Fruit fly (Drosophila melanogaster) whole organism, embryonic: ENCODE measurements around the gene Hexim.

ENCODE experiments used
- Antp ChIP-seq: fragments of 200-800 bp; sonication (Bioruptor generic); optimal IDR thresholded peaks from 3 replicates; lab custom pipeline; 2016; ENCODE audit warnings: missing biosample characterization, missing genetic modification characterization
- Asciz ChIP-seq: fragments of 200-800 bp; sonication (Bioruptor generic); optimal IDR thresholded peaks from 2 replicates; lab custom pipeline; 2017; ENCODE audit warnings: missing biosample characterization, mild to moderate bottlenecking, missing genetic modification characterization, missing genetic modification reagents
- B-H1 ChIP-seq: fragments of 200-800 bp; sonication (Bioruptor generic); IDR thresholded peaks from 3 replicates; pipeline ENCODE4 v1.3.6; 2022; ENCODE audit warnings: missing biosample characterization, missing genetic modification characterization
- CG12299 ChIP-seq: fragments of 200-800 bp; sonication (Bioruptor generic); optimal IDR thresholded peaks from 2 replicates; lab custom pipeline; 2018; ENCODE audit warnings: missing biosample characterization, mild to moderate bottlenecking, missing genetic modification characterization
- CG1233 ChIP-seq: fragments of 200-800 bp; sonication (Bioruptor generic); optimal IDR thresholded peaks from 4 replicates; lab custom pipeline; 2018; ENCODE audit warnings: missing biosample characterization, mild to moderate bottlenecking, missing genetic modification characterization
- CG12391 ChIP-seq: fragments of 200-800 bp; sonication (Bioruptor generic); optimal IDR thresholded peaks from 3 replicates; lab custom pipeline; 2018; ENCODE audit warnings: missing biosample characterization, mild to moderate bottlenecking, missing genetic modification characterization, moderate library complexity
- CG12659 ChIP-seq: fragments of 200-800 bp; sonication (Bioruptor generic); optimal IDR thresholded peaks from 3 replicates; lab custom pipeline; 2017; ENCODE audit warnings: mild to moderate bottlenecking, missing biosample characterization, missing genetic modification reagents, missing genetic modification characterization
- CG14965 ChIP-seq: fragments of 200-800 bp; sonication (Bioruptor generic); optimal IDR thresholded peaks from 2 replicates; lab custom pipeline; 2016; ENCODE audit warnings: missing biosample characterization, missing genetic modification characterization, borderline replicate concordance
- CG15696 ChIP-seq: fragments of 200-800 bp; sonication (Bioruptor generic); optimal IDR thresholded peaks from 2 replicates; lab custom pipeline; 2019; ENCODE audit warnings: missing biosample characterization, mild to moderate bottlenecking, missing genetic modification characterization, moderate library complexity
- CG1647 ChIP-seq: fragments of 200-800 bp; sonication (Bioruptor generic); optimal IDR thresholded peaks from 3 replicates; lab custom pipeline; 2016; ENCODE audit warnings: missing biosample characterization, missing genetic modification characterization
- CG17328 ChIP-seq: fragments of 200-800 bp; sonication (Bioruptor generic); IDR thresholded peaks from 2 replicates; pipeline ENCODE4 v1.3.6; 2022; ENCODE audit warnings: missing biosample characterization, missing genetic modification characterization
- CG17361 ChIP-seq: fragments of 200-800 bp; sonication (Bioruptor generic); IDR thresholded peaks from 3 replicates; pipeline ENCODE4 v1.3.6; 2022; ENCODE audit warnings: missing biosample characterization, missing genetic modification characterization
- CG18619 ChIP-seq: fragments of 200-800 bp; sonication (Bioruptor generic); optimal IDR thresholded peaks from 3 replicates; lab custom pipeline; 2017; ENCODE audit warnings: missing biosample characterization, mild to moderate bottlenecking, missing genetic modification characterization
- CG2875 ChIP-seq: fragments of 200-800 bp; sonication (Bioruptor generic); optimal IDR thresholded peaks from 2 replicates; lab custom pipeline; 2017; ENCODE audit warnings: missing biosample characterization, mild to moderate bottlenecking, missing genetic modification characterization, missing genetic modification reagents
- CG30403 ChIP-seq: fragments of 200-800 bp; sonication (Bioruptor generic); optimal IDR thresholded peaks from 3 replicates; lab custom pipeline; 2016; ENCODE audit warnings: missing biosample characterization, missing genetic modification characterization
- CG3065 ChIP-seq: fragments of 200-800 bp; sonication (Bioruptor generic); optimal IDR thresholded peaks from 2 replicates; lab custom pipeline; 2016; ENCODE audit warnings: missing biosample characterization, missing genetic modification characterization
- CG32767 ChIP-seq: fragments of 200-800 bp; sonication (Bioruptor generic); IDR thresholded peaks from 2 replicates; pipeline ENCODE4 v1.3.6; 2022; ENCODE audit warnings: missing biosample characterization, missing genetic modification characterization
- CG34376 ChIP-seq: fragments of 200-800 bp; sonication (Bioruptor generic); optimal IDR thresholded peaks from 2 replicates; lab custom pipeline; 2018; ENCODE audit warnings: missing biosample characterization, mild to moderate bottlenecking, missing genetic modification characterization
- CG34422 ChIP-seq: fragments of 200-800 bp; sonication (Bioruptor generic); IDR thresholded peaks from 3 replicates; pipeline ENCODE4 v1.3.6; 2022; ENCODE audit warnings: missing biosample characterization, missing genetic modification characterization
- CG3838 ChIP-seq: fragments of 200-800 bp; sonication (Bioruptor generic); optimal IDR thresholded peaks from 3 replicates; lab custom pipeline; 2016; ENCODE audit warnings: missing biosample characterization, missing genetic modification characterization
- CG3847 ChIP-seq: fragments of 200-800 bp; sonication (Bioruptor generic); IDR thresholded peaks from 2 replicates; pipeline ENCODE4 v1.3.6; 2022; ENCODE audit warnings: missing biosample characterization, missing genetic modification characterization
- CG4707 ChIP-seq: fragments of 200-800 bp; sonication (Bioruptor generic); optimal IDR thresholded peaks from 2 replicates; lab custom pipeline; 2018; ENCODE audit warnings: missing biosample characterization, mild to moderate bottlenecking, missing genetic modification characterization, moderate library complexity
- CG6272 ChIP-seq: fragments of 200-800 bp; sonication (Bioruptor generic); IDR thresholded peaks from 2 replicates; pipeline ENCODE4 v1.3.6; 2022; ENCODE audit warnings: missing biosample characterization, missing genetic modification characterization
- CG6854 ChIP-seq: fragments of 200-800 bp; sonication (Bioruptor generic); optimal IDR thresholded peaks from 3 replicates; lab custom pipeline; 2017; ENCODE audit warnings: missing biosample characterization, mild to moderate bottlenecking, missing genetic modification characterization
- CG9797 ChIP-seq: fragments of 200-800 bp; sonication (Bioruptor generic); optimal IDR thresholded peaks from 3 replicates; lab custom pipeline; 2018; ENCODE audit warnings: missing biosample characterization, mild to moderate bottlenecking, missing genetic modification characterization
- Chrac-16 ChIP-seq: fragments of 200-800 bp; sonication (Bioruptor generic); optimal IDR thresholded peaks from 3 replicates; lab custom pipeline; 2016; ENCODE audit warnings: missing biosample characterization, missing genetic modification characterization
- CoRest ChIP-seq: fragments of 200-800 bp; sonication (Bioruptor generic); optimal IDR thresholded peaks from 3 replicates; lab custom pipeline; 2018; ENCODE audit warnings: missing biosample characterization, mild to moderate bottlenecking, missing genetic modification characterization, moderate library complexity
- Dll ChIP-seq: fragments of 200-800 bp; sonication (Bioruptor generic); IDR thresholded peaks from 4 replicates; pipeline ENCODE4 v1.3.6; 2022; ENCODE audit warnings: missing biosample characterization, missing genetic modification characterization; ENCODE audit not compliant: partially characterized antibody
- E2f2 ChIP-seq: fragments of 200-800 bp; sonication (Bioruptor generic); IDR thresholded peaks from 2 replicates; pipeline ENCODE4 v1.3.6; 2022; ENCODE audit warnings: missing biosample characterization, missing genetic modification characterization
- ERR ChIP-seq: fragments of 200-800 bp; sonication (Bioruptor generic); optimal IDR thresholded peaks from 2 replicates; lab custom pipeline; 2016; ENCODE audit warnings: missing biosample characterization, missing genetic modification characterization
- HLH3B ChIP-seq: fragments of 200-800 bp; sonication (Bioruptor generic); IDR thresholded peaks from 2 replicates; pipeline ENCODE4 v1.3.6; 2022; ENCODE audit warnings: missing biosample characterization, missing genetic modification characterization
- HLHmδ ChIP-seq: fragments of 200-800 bp; sonication (Bioruptor generic); optimal IDR thresholded peaks from 2 replicates; lab custom pipeline; 2018; ENCODE audit warnings: missing biosample characterization, mild to moderate bottlenecking, missing genetic modification characterization, moderate library complexity
- MBD-R2 ChIP-seq: fragments of 200-800 bp; sonication (Bioruptor generic); IDR thresholded peaks from 2 replicates; pipeline ENCODE4 v1.3.6; 2022; ENCODE audit warnings: missing biosample characterization, missing genetic modification characterization
- Poxn ChIP-seq: fragments of 200-800 bp; sonication (Bioruptor generic); IDR thresholded peaks from 2 replicates; pipeline ENCODE4 v1.3.6; 2022; ENCODE audit warnings: missing biosample characterization, missing genetic modification characterization
- Rx ChIP-seq: fragments of 200-800 bp; sonication (Bioruptor generic); IDR thresholded peaks from 2 replicates; pipeline ENCODE4 v1.3.6; 2022; ENCODE audit warnings: missing biosample characterization, missing genetic modification characterization
- Vsx1 ChIP-seq: fragments of 200-800 bp; sonication (Bioruptor generic); optimal IDR thresholded peaks from 2 replicates; lab custom pipeline; 2017; ENCODE audit warnings: missing biosample characterization, mild to moderate bottlenecking, missing genetic modification characterization, missing genetic modification reagents
- ash1 ChIP-seq: fragments of 200-800 bp; sonication (Bioruptor generic); optimal IDR thresholded peaks from 2 replicates; lab custom pipeline; 2018; ENCODE audit warnings: missing biosample characterization, mild to moderate bottlenecking, missing genetic modification characterization
- chinmo ChIP-seq: fragments of 200-800 bp; sonication (Bioruptor generic); IDR thresholded peaks from 4 replicates; pipeline ENCODE4 v1.3.6; 2022; ENCODE audit warnings: missing biosample characterization, missing genetic modification characterization; ENCODE audit not compliant: partially characterized antibody
- danr ChIP-seq: fragments of 200-800 bp; sonication (Bioruptor generic); IDR thresholded peaks from 2 replicates; pipeline ENCODE4 v1.3.6; 2022; ENCODE audit warnings: missing biosample characterization, missing genetic modification characterization
- fru ChIP-seq: fragments of >200 bp; optimal IDR thresholded peaks from 2 replicates; lab custom pipeline; 2017
- gsb-n ChIP-seq: fragments of 200-800 bp; sonication (Bioruptor generic); optimal IDR thresholded peaks from 3 replicates; lab custom pipeline; 2018; ENCODE audit warnings: missing biosample characterization, mild to moderate bottlenecking, missing genetic modification characterization
- ind ChIP-seq: fragments of 200-800 bp; sonication (Bioruptor generic); optimal IDR thresholded peaks from 3 replicates; lab custom pipeline; 2016; ENCODE audit warnings: missing biosample characterization, missing genetic modification characterization
- jumu ChIP-seq: fragments of 200-800 bp; sonication (Bioruptor generic); optimal IDR thresholded peaks from 3 replicates; lab custom pipeline; 2016; ENCODE audit warnings: missing biosample characterization, missing genetic modification characterization
- psq ChIP-seq: fragments of 200-800 bp; sonication (Bioruptor generic); optimal IDR thresholded peaks from 2 replicates; lab custom pipeline; 2017; ENCODE audit warnings: missing biosample characterization, missing genetic modification characterization
- slbo ChIP-seq: fragments of 200-800 bp; sonication (Bioruptor generic); IDR thresholded peaks from 2 replicates; pipeline ENCODE4 v1.3.6; 2022; ENCODE audit warnings: missing biosample characterization, missing genetic modification characterization
- tap ChIP-seq: fragments of 200-800 bp; optimal IDR thresholded peaks from 3 replicates; lab custom pipeline; 2019; ENCODE audit warnings: missing biosample characterization, mild to moderate bottlenecking, missing genetic modification characterization, moderate library complexity
- trem ChIP-seq: fragments of 200-800 bp; optimal IDR thresholded peaks from 3 replicates; lab custom pipeline; 2019; ENCODE audit warnings: missing biosample characterization, mild to moderate bottlenecking, missing genetic modification characterization, moderate library complexity
- tup ChIP-seq: fragments of 200-800 bp; sonication (Bioruptor generic); optimal IDR thresholded peaks from 2 replicates; lab custom pipeline; 2016; ENCODE audit warnings: missing biosample characterization, mild to moderate bottlenecking, missing genetic modification characterization, moderate library complexity
- zen ChIP-seq: fragments of 200-800 bp; sonication (Bioruptor generic); optimal IDR thresholded peaks from 3 replicates; lab custom pipeline; 2018; ENCODE audit warnings: missing biosample characterization, mild to moderate bottlenecking, missing genetic modification characterization, moderate library complexity

The Hexim gene

dm6 chr3R:14654976-14655896 lies 4.0 kb upstream of the Hexim start (continued):
- peak; percentile 41 for TF ChIP-seq CG14965
- TF ChIP-seq HLH3B (GFP tag; lab: Robert Waterston, UW): peak; percentile 89
- TF ChIP-seq CG6272: peak; percentile 75
- TF ChIP-seq Vsx1 (GFP tag; lab: Kevin White, UChicago): peak; percentile 86
- TF ChIP-seq slbo (GFP tag; lab: Robert Waterston, UW): peak; percentile 94
- TF ChIP-seq CG12299 (tag; lab: Kevin White, UChicago): peak; percentile 90
- peak; percentile 92 for TF ChIP-seq CG12391 (tag; lab: Kevin White, UChicago)
- TF ChIP-seq tup (GFP tag; lab: Kevin White, UChicago): peak; percentile 89
- TF ChIP-seq Poxn (GFP tag; lab: Robert Waterston, UW): peak; percentile 70
- peak; percentile 95 for TF ChIP-seq CG18619
- peak; percentile 79 for TF ChIP-seq ERR (GFP tag; lab: Kevin White, UChicago)
- TF ChIP-seq CG6854 (GFP tag; lab: Kevin White, UChicago): peak; percentile 91
- TF ChIP-seq CG9797: peak; percentile 27
- peak; percentile 27 for TF ChIP-seq ash1 (GFP tag; lab: Kevin White, UChicago)
- TF ChIP-seq Dll (GFP tag; lab: Robert Waterston, UW): peak; percentile 70; the same call in 2 of the 4 replicates
- TF ChIP-seq psq (GFP tag; lab: Kevin White, UChicago): peak; percentile 22
- TF ChIP-seq HLHmδ (GFP tag; lab: Kevin White, UChicago): peak; percentile 49
- peak; percentile 92 for TF ChIP-seq gsb-n (tag; lab: Kevin White, UChicago)
- TF ChIP-seq CG17328 (GFP tag; lab: Robert Waterston, UW): peak; percentile 94
- TF ChIP-seq CG3838: peak; percentile 23
- peak; percentile 92 for TF ChIP-seq CG34376 (GFP tag; lab: Kevin White, UChicago)
- peak; percentile 83 for TF ChIP-seq MBD-R2 (GFP tag; lab: Robert Waterston, UW)
- TF ChIP-seq Chrac-16: peak; percentile 93
- TF ChIP-seq Asciz (GFP tag; lab: Kevin White, UChicago): peak; percentile 86
- TF ChIP-seq danr (GFP tag; lab: Robert Waterston, UW): peak; percentile 87
- TF ChIP-seq E2f2 (GFP tag; lab: Robert Waterston, UW): peak; percentile 75
- peak; percentile 89 for TF ChIP-seq CG32767 (GFP tag; lab: Robert Waterston, UW)
- TF ChIP-seq CG1647 (GFP tag; lab: Kevin White, UChicago): peak; percentile 88
- peak; percentile 92 for TF ChIP-seq CG1233 (GFP tag; lab: Kevin White, UChicago)
- TF ChIP-seq Antp (GFP tag; lab: Kevin White, UChicago): peak; percentile 88
- peak; percentile 93 for TF ChIP-seq CG15696 (tag; lab: Kevin White, UChicago)
- TF ChIP-seq CG3847: peak; percentile 92
- TF ChIP-seq B-H1: peak; percentile 82
- TF ChIP-seq CG2875: peak; percentile 89
- TF ChIP-seq CG4707 (GFP tag; lab: Kevin White, UChicago): peak; percentile 83
- TF ChIP-seq ind (GFP tag; lab: Kevin White, UChicago): peak; percentile 91
- TF ChIP-seq CoRest (tag; lab: Kevin White, UChicago): peak; percentile 95
- peak; percentile 84 for TF ChIP-seq CG34422 (GFP tag; lab: Robert Waterston, UW)
- TF ChIP-seq fru (lab: Kevin White, UChicago): no peak
- TF ChIP-seq CG17361 (GFP tag; lab: Robert Waterston, UW): peak; percentile 89
- TF ChIP-seq trem: peak; percentile 88
- TF ChIP-seq chinmo (GFP tag; lab: Robert Waterston, UW): peak; percentile 82; the same call in 3 of the 4 replicates
- TF ChIP-seq CG3065: peak; percentile 52
- TF ChIP-seq jumu: peak; percentile 89
- TF ChIP-seq CG12659 (GFP tag; lab: Kevin White, UChicago): peak; percentile 96
- TF ChIP-seq Rx (GFP tag; lab: Robert Waterston, UW): peak; percentile 92
- peak; percentile 93 for TF ChIP-seq CG30403 (GFP tag; lab: Kevin White, UChicago)
- peak; percentile 93 for TF ChIP-seq tap (tag; lab: Kevin White, UChicago)
- TF ChIP-seq zen (tag; lab: Kevin White, UChicago): peak; percentile 91
